Worm (Caenorhabditis elegans): ENCODE measurements around the gene dmsr-9.

- TF ChIP-seq ref-1 (GFP tag; conservative IDR thresholded peaks at IDR 0.05) (no peak), klf-2 (GFP tag; conservative IDR thresholded peaks at IDR 0.05) (no peak), cog-1 (tag; optimal IDR thresholded peaks at IDR 0.05) (no peak)
Observed at ce11 chrV:6821509-6821908, 22.0 kb upstream of the dmsr-9 start, which contains the start of gene T15B7.8.
